Worm (Caenorhabditis elegans) whole organism, L4 larva: ENCODE data around the gene F25B3.2.

Experiments used
- F26F4.8 ChIP-seq: fragments of 200-800 bp; sonication (Bioruptor generic); conservative IDR thresholded peaks from 2 replicates; pipeline ENCODE4 v1.3.6; 2022; ENCODE audit warnings: missing genetic modification characterization, missing compliant biosample characterization
- F49E8.2 ChIP-seq: sonication (generic microtip); optimal IDR thresholded peaks from 2 replicates; lab custom pipeline; 2016; ENCODE audit warnings: missing compliant biosample characterization, mild to moderate bottlenecking, missing genetic modification characterization, borderline replicate concordance
- R02D3.7 ChIP-seq: fragments of 150-350 bp; sonication (generic microtip); optimal IDR thresholded peaks from 3 replicates; lab custom pipeline; 2014; ENCODE audit warnings: missing biosample characterization, missing genetic modification characterization
- Y75B8A.6 ChIP-seq: fragments of 200-800 bp; sonication (Bioruptor generic); IDR thresholded peaks from 2 replicates; pipeline ENCODE4 v1.3.6; 2022; ENCODE audit warnings: missing genetic modification reagents, missing genetic modification characterization, missing compliant biosample characterization
- ZK337.2 ChIP-seq: fragments of 200-800 bp; sonication (Bioruptor generic); IDR thresholded peaks from 2 replicates; pipeline ENCODE4 v1.3.6; 2022; ENCODE audit warnings: missing genetic modification reagents, missing genetic modification characterization, missing compliant biosample characterization
- aha-1 ChIP-seq: fragments of 150-350 bp; peaks from one replicate; lab custom pipeline; 2014; ENCODE audit warnings: missing biosample characterization, missing genetic modification characterization
- aly-2 ChIP-seq: sonication (generic microtip); optimal IDR thresholded peaks from 2 replicates; lab custom pipeline; 2018; ENCODE audit warnings: missing biosample characterization, missing genetic modification characterization
- ama-1 ChIP-seq: fragments of 150-350 bp; optimal IDR thresholded peaks from 2 replicates; lab custom pipeline; 2014; ENCODE audit warnings: inconsistent platforms, mixed read lengths
- ces-1 ChIP-seq: fragments of 150-350 bp; sonication (generic microtip); optimal IDR thresholded peaks from 4 replicates; lab custom pipeline; 2014; ENCODE audit warnings: missing biosample characterization, missing genetic modification reagents, missing genetic modification characterization
- ctbp-1 ChIP-seq: fragments of 200-800 bp; sonication (Bioruptor generic); IDR thresholded peaks from 2 replicates; pipeline ENCODE4 v1.3.6; 2022; ENCODE audit warnings: missing genetic modification reagents, missing genetic modification characterization, missing compliant biosample characterization
- daf-19 ChIP-seq: fragments of 200-800 bp; sonication (Bioruptor generic); conservative IDR thresholded peaks from 2 replicates; pipeline ENCODE4 v1.3.6; 2022; ENCODE audit warnings: missing genetic modification characterization, missing compliant biosample characterization
- dmd-6 ChIP-seq: fragments of 200-800 bp; sonication (Bioruptor generic); IDR thresholded peaks from 2 replicates; pipeline ENCODE4 v1.3.6; 2022; ENCODE audit warnings: missing genetic modification reagents, missing genetic modification characterization, missing compliant biosample characterization
- dmd-8 ChIP-seq: fragments of 200-800 bp; sonication (Bioruptor generic); IDR thresholded peaks from 2 replicates; pipeline ENCODE4 v1.3.6; 2022; ENCODE audit warnings: missing genetic modification characterization, missing compliant biosample characterization
- dmd-9 ChIP-seq: fragments of 200-800 bp; sonication (Bioruptor generic); IDR thresholded peaks from 2 replicates; pipeline ENCODE4 v1.3.6; 2022; ENCODE audit warnings: missing genetic modification reagents, missing genetic modification characterization, missing compliant biosample characterization
- dpl-1 ChIP-seq: fragments of 150-350 bp; optimal IDR thresholded peaks from 2 replicates; lab custom pipeline; 2014; ENCODE audit warnings: missing biosample characterization, missing genetic modification reagents, missing genetic modification characterization
- dve-1 ChIP-seq: sonication (generic microtip); optimal IDR thresholded peaks from 2 replicates; lab custom pipeline; 2017; ENCODE audit warnings: antibody characterized with exemption, mild to moderate bottlenecking, missing genetic modification characterization, missing compliant biosample characterization; ENCODE audit not compliant: insufficient read depth
- egl-43 ChIP-seq: fragments of 200-800 bp; sonication (Bioruptor generic); IDR thresholded peaks from 2 replicates; pipeline ENCODE4 v1.3.6; 2022; ENCODE audit warnings: missing genetic modification reagents, missing genetic modification characterization, missing compliant biosample characterization
- fkh-10 ChIP-seq: fragments of 150-350 bp; optimal IDR thresholded peaks from 2 replicates; lab custom pipeline; 2014; ENCODE audit warnings: missing biosample characterization, missing genetic modification reagents, missing genetic modification characterization
- gei-8 ChIP-seq: fragments of 200-800 bp; sonication (Bioruptor generic); optimal IDR thresholded peaks from 2 replicates; lab custom pipeline; 2018; ENCODE audit warnings: mild to moderate bottlenecking, missing genetic modification characterization, missing compliant biosample characterization
- hlh-30 ChIP-seq: sonication (generic microtip); optimal IDR thresholded peaks from 2 replicates; lab custom pipeline; 2017; ENCODE audit warnings: antibody characterized with exemption, mild to moderate bottlenecking, missing genetic modification characterization, missing compliant biosample characterization; ENCODE audit not compliant: insufficient read depth
- hmg-1.1 ChIP-seq: fragments of 200-800 bp; sonication (Bioruptor generic); IDR thresholded peaks from 2 replicates; pipeline ENCODE4 v1.3.6; 2022; ENCODE audit warnings: missing genetic modification reagents, missing genetic modification characterization, missing compliant biosample characterization
- lin-1 ChIP-seq: fragments of 200-800 bp; sonication (Bioruptor generic); IDR thresholded peaks from 2 replicates; pipeline ENCODE4 v1.3.6; 2022; ENCODE audit warnings: missing genetic modification reagents, missing genetic modification characterization, missing compliant biosample characterization
- lin-15B ChIP-seq: fragments of 150-350 bp; sonication (generic microtip); optimal IDR thresholded peaks from 3 replicates; lab custom pipeline; 2014; ENCODE audit warnings: missing biosample characterization, missing genetic modification characterization
- lsy-2 ChIP-seq, 2 experiments: fragments of 150-350 bp in 1 of 2; sonication (generic microtip) in 1 of 2; optimal IDR thresholded peaks; 2 replicates each; lab custom pipeline; 2014 to 2017; ENCODE audit warnings: missing biosample characterization in 2 of 2, missing genetic modification characterization in 2 of 2
- madf-5 ChIP-seq, 2 experiments: fragments of 200-800 bp; sonication (Bioruptor generic); IDR thresholded peaks; 2 replicates each; pipeline ENCODE4 v1.3.6; 2022; ENCODE audit warnings: missing compliant biosample characterization in 2 of 2, missing genetic modification characterization in 2 of 2
- mep-1 ChIP-seq: fragments of 150-350 bp; sonication (generic microtip); optimal IDR thresholded peaks from 3 replicates; lab custom pipeline; 2014; ENCODE audit warnings: missing biosample characterization, missing genetic modification characterization
- mes-2 ChIP-seq: sonication (generic microtip); optimal IDR thresholded peaks from 2 replicates; lab custom pipeline; 2016; ENCODE audit warnings: missing genotype, mild to moderate bottlenecking, missing genetic modification characterization, missing compliant biosample characterization; ENCODE audit not compliant: poor library complexity, severe bottlenecking
- nhr-102 ChIP-seq: sonication (generic microtip); optimal IDR thresholded peaks from 2 replicates; lab custom pipeline; 2016; ENCODE audit warnings: mild to moderate bottlenecking, missing genetic modification characterization, moderate library complexity, missing compliant biosample characterization
- nhr-11 ChIP-seq: fragments of 150-350 bp; optimal IDR thresholded peaks from 2 replicates; lab custom pipeline; 2014; ENCODE audit warnings: missing biosample characterization, missing genetic modification characterization
- nhr-42 ChIP-seq: fragments of 200-800 bp; sonication (Bioruptor generic); IDR thresholded peaks from 2 replicates; pipeline ENCODE4 v1.3.6; 2022; ENCODE audit warnings: missing genetic modification characterization, missing compliant biosample characterization
- nhr-6 ChIP-seq: fragments of 150-350 bp; optimal IDR thresholded peaks from 2 replicates; lab custom pipeline; 2014; ENCODE audit warnings: missing biosample characterization, missing genetic modification characterization
- pha-4 ChIP-seq, 2 experiments: fragments of 150-350 bp in 1 of 2; fragments of 200-800 bp in 1 of 2; sonication (Bioruptor generic) in 1 of 2; IDR thresholded peaks in 1 of 2; optimal IDR thresholded peaks in 1 of 2; 2 replicates each; pipeline versions ENCODE4 v1.3.6 to Lab custom; 2014 to 2022; ENCODE audit warnings: missing genetic modification characterization in 2 of 2, missing genetic modification reagents in 2 of 2, missing biosample characterization in 1 of 2, missing compliant biosample characterization in 1 of 2
- saeg-2 ChIP-seq: fragments of 200-800 bp; sonication (Bioruptor generic); IDR thresholded peaks from 2 replicates; pipeline ENCODE4 v1.3.6; 2022; ENCODE audit warnings: missing genetic modification reagents, missing genetic modification characterization, missing compliant biosample characterization
- set-16 ChIP-seq: fragments of 200-800 bp; sonication (Bioruptor generic); IDR thresholded peaks from 2 replicates; pipeline ENCODE4 v1.3.6; 2022; ENCODE audit warnings: missing genetic modification reagents, missing genetic modification characterization, missing compliant biosample characterization
- spr-1 ChIP-seq: sonication (generic microtip); optimal IDR thresholded peaks from 2 replicates; lab custom pipeline; 2016; ENCODE audit warnings: mild to moderate bottlenecking, missing genetic modification characterization, missing compliant biosample characterization
- tag-97 ChIP-seq: fragments of 200-800 bp; sonication (Bioruptor generic); IDR thresholded peaks from 2 replicates; pipeline ENCODE4 v1.3.6; 2022; ENCODE audit warnings: missing genetic modification characterization, missing compliant biosample characterization
- unc-130 ChIP-seq: sonication (generic microtip); optimal IDR thresholded peaks from 2 replicates; lab custom pipeline; 2016; ENCODE audit warnings: missing genetic modification reagents, missing genetic modification characterization, missing compliant biosample characterization
- unc-62 ChIP-seq, 3 experiments: fragments of 150-350 bp in 1 of 3; sonication (generic microtip); optimal IDR thresholded peaks in 2 of 3; peaks in 1 of 3; 1 replicate in 1 of 3; 2 replicates in 2 of 3; lab custom pipeline; 2014 to 2017; ENCODE audit warnings: missing biosample characterization in 3 of 3, missing genetic modification characterization in 3 of 3, missing genetic modification reagents in 3 of 3, missing genotype in 1 of 3
- vab-7 ChIP-seq: fragments of 200-800 bp; sonication (Bioruptor generic); IDR thresholded peaks from 2 replicates; pipeline ENCODE4 v1.3.6; 2022; ENCODE audit warnings: missing genetic modification reagents, missing genetic modification characterization, missing compliant biosample characterization
- zip-11 ChIP-seq: fragments of 200-800 bp; sonication (Bioruptor generic); IDR thresholded peaks from 2 replicates; pipeline ENCODE4 v1.3.6; 2022; ENCODE audit warnings: missing genetic modification characterization, missing compliant biosample characterization
- zip-2 ChIP-seq: fragments of 150-350 bp; optimal IDR thresholded peaks from 2 replicates; lab custom pipeline; 2014; ENCODE audit warnings: missing biosample characterization, missing genetic modification characterization
- ztf-11 ChIP-seq: fragments of 150-350 bp; optimal IDR thresholded peaks from 2 replicates; lab custom pipeline; 2014; ENCODE audit warnings: missing biosample characterization, missing genetic modification characterization
- ztf-7 ChIP-seq: fragments of 150-350 bp; optimal IDR thresholded peaks from 2 replicates; lab custom pipeline; 2014; ENCODE audit warnings: missing biosample characterization, missing genetic modification characterization

Gene F25B3.2

ce11 chrV:9571056-9571455 is 6.0 kb upstream of the F25B3.2 start:
- TF ChIP-seq dve-1, result peak; percentile 63
- TF ChIP-seq lsy-2 (tag; optimal IDR thresholded peaks at IDR 0.05; lab: Kevin White, UChicago), result no peak
- peak; percentile 32 for TF ChIP-seq ztf-7
- TF ChIP-seq, all 104 proteins: peak for 2

- TF ChIP-seq unc-62 (GFP tag; optimal IDR thresholded peaks at IDR 0.05 in 1 of 2; lab: Kevin White, UChicago), result peak in 1 of 2 experiments; percentile 92
- TF ChIP-seq unc-62 (tag; optimal IDR thresholded peaks at IDR 0.05; lab: Kevin White, UChicago), result no peak
- no peak for TF ChIP-seq dmd-6
- no peak for TF ChIP-seq unc-130
- no peak for TF ChIP-seq ztf-11 (tag; lab: Kevin White, UChicago)
- TF ChIP-seq dve-1, result peak; percentile 50
Observed at ce11 chrV:9571673-9572072, 5.4 kb upstream of the F25B3.2 start.

DNA sequence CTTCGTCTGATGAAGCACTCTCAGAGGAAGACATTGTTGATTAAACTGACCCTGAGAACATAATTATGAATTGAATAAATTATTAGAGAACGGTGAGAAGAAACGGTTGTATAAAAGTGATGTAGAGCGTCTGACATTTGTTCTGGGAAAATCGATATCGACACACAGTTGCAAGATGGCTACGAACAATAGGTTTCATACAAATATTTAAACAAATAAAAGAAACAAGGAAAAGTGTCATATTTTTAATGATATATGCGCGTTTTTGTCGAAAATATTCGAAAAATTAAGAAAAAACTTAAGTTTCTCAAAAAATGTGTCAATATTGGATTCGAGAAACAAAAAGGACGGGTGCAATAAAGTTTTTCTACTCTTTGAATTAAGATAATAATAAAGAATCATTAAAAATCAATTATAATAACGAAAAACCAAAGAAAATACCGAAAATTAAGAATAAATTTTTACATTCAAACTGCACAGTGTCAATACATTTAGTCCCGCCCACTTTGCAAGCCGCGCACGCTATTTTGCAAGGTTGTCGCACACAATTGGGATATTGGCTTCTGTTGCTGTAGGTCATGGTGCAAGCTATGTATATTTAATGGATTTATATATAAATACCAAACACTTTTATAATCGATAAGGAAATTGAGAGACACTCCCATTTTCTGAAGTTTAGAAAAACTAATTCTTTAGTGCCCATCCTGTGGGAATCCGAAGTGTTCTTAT is 5.7 kb downstream of the F25B3.2 start, which contains the start of gene rtfo-1:
Gene rtfo-1 (minus strand): TSS at position 51 of the 729 bp plus-strand sequence.
- TF ChIP-seq hmg-1.1 (GFP tag; lab: Robert Waterston, UW) (peak; percentile 52; the same call in 1 of the 2 replicates), zip-2 (tag; lab: Kevin White, UChicago) (no peak), nhr-102 (tag; lab: Kevin White, UChicago) (peak; percentile 8), unc-130 (peak; percentile 5), nhr-6 (peak; percentile 25), fkh-10 (GFP tag; lab: Kevin White, UChicago) (no peak), spr-1 (tag; lab: Kevin White, UChicago) (peak; percentile 45), mes-2 (peak; percentile 86), pha-4 (GFP tag; IDR thresholded peaks at IDR 0.05; lab: Robert Waterston, UW) (no peak), pha-4 (tag; optimal IDR thresholded peaks at IDR 0.05; lab: Kevin White, UChicago) (peak; percentile 24), dpl-1 (GFP tag; lab: Kevin White, UChicago) (peak; percentile 32), daf-19 (GFP tag; lab: Robert Waterston, UW) (no peak), hlh-30 (peak; percentile 12), F49E8.2 (tag; lab: Kevin White, UChicago) (no peak), mep-1 (tag; lab: Kevin White, UChicago) (peak; percentile 58), ztf-11 (tag; lab: Kevin White, UChicago) (no peak), dve-1 (no peak), aly-2 (no peak)

ce11 chrV:9583323-9583644 is 6.2 kb downstream of the F25B3.2 start, which contains the start of gene K09G1.1:
TSS of gene K09G1.1 (plus strand) at chrV:9583545.
- TF ChIP-seq ama-1 (lab: Kevin White, UChicago), result no peak
- no peak for TF ChIP-seq vab-7
- TF ChIP-seq lin-15B (tag; lab: Kevin White, UChicago), result no peak
- TF ChIP-seq ctbp-1 (GFP tag; lab: Robert Waterston, UW), result no peak
- TF ChIP-seq unc-130, result no peak
- TF ChIP-seq ces-1, result no peak
- TF ChIP-seq gei-8 (GFP tag; lab: Kevin White, UChicago), result no peak
- no peak for TF ChIP-seq set-16 (GFP tag; lab: Robert Waterston, UW)
- TF ChIP-seq dmd-9, result no peak
- TF ChIP-seq tag-97, result no peak
- TF ChIP-seq zip-11 (GFP tag; lab: Robert Waterston, UW), result no peak
- TF ChIP-seq, all 104 proteins: peak for 0

- TF ChIP-seq dmd-8 (no peak), aha-1 (peak; percentile 13), nhr-6 (no peak), lin-1 (GFP tag; lab: Robert Waterston, UW) (no peak), hlh-30 (no peak), ZK337.2 (GFP tag; lab: Robert Waterston, UW) (no peak), saeg-2 (GFP tag; lab: Robert Waterston, UW) (no peak), egl-43 (GFP tag; lab: Robert Waterston, UW) (no peak), Y75B8A.6 (no peak), mes-2 (no peak), nhr-42 (GFP tag; lab: Robert Waterston, UW) (no peak), unc-62 (GFP tag; optimal IDR thresholded peaks at IDR 0.05 in 1 of 2; lab: Kevin White, UChicago) (peak in 1 of 2 experiments; percentile 62), unc-62 (tag; optimal IDR thresholded peaks at IDR 0.05; lab: Kevin White, UChicago) (no peak), madf-5 (GFP tag; IDR thresholded peaks at IDR 0.05; lab: Robert Waterston, UW) (no peak), R02D3.7 (tag; lab: Kevin White, UChicago) (no peak), nhr-11 (no peak), F26F4.8 (GFP tag; lab: Robert Waterston, UW) (no peak)
Observed at ce11 chrV:9584263-9584662, 7.2 kb downstream of the F25B3.2 start.
